Worm (Caenorhabditis elegans) whole organism, young adult: ENCODE measurements around the gene H08M01.1.

Experiments
- B0035.1 ChIP-seq: sonication (generic microtip); optimal IDR thresholded peaks from 2 replicates; lab custom pipeline; 2016; ENCODE audit warnings: missing genetic modification characterization, mild to moderate bottlenecking, missing compliant biosample characterization, missing genotype, missing genetic modification reagents
- B0261.1 ChIP-seq: sonication (generic microtip); optimal IDR thresholded peaks from 2 replicates; lab custom pipeline; 2016; ENCODE audit warnings: mild to moderate bottlenecking, missing genetic modification characterization, moderate library complexity, missing compliant biosample characterization
- C17E4.6 ChIP-seq: fragments of 200-800 bp; sonication (Bioruptor generic); IDR thresholded peaks from 2 replicates; pipeline ENCODE4 v1.3.6; 2022; ENCODE audit warnings: missing genetic modification reagents, missing genetic modification characterization, missing compliant biosample characterization
- F52B5.7 ChIP-seq: sonication (generic microtip); optimal IDR thresholded peaks from 2 replicates; lab custom pipeline; 2016; ENCODE audit warnings: mild to moderate bottlenecking, missing genetic modification characterization, missing compliant biosample characterization
- K12H6.12 ChIP-seq: fragments of 200-800 bp; sonication (Bioruptor generic); optimal IDR thresholded peaks from 2 replicates; lab custom pipeline; 2018; ENCODE audit warnings: mild to moderate bottlenecking, missing genetic modification characterization, missing compliant biosample characterization
- Y53G8AR.9 ChIP-seq: fragments of 200-800 bp; sonication (Bioruptor generic); conservative IDR thresholded peaks from 2 replicates; pipeline ENCODE4 v1.3.6; 2022; ENCODE audit warnings: missing genetic modification reagents, missing genetic modification characterization, missing compliant biosample characterization
- Y95B8A.8 ChIP-seq: fragments of 200-800 bp; sonication (Bioruptor generic); IDR thresholded peaks from 2 replicates; pipeline ENCODE4 v1.3.6; 2022; ENCODE audit warnings: missing genetic modification reagents, missing genetic modification characterization, missing compliant biosample characterization
- ZK185.1 ChIP-seq: sonication (generic microtip); optimal IDR thresholded peaks from 2 replicates; lab custom pipeline; 2016; ENCODE audit warnings: mild to moderate bottlenecking, missing genetic modification characterization, missing compliant biosample characterization; ENCODE audit not compliant: poor library complexity, severe bottlenecking
- ama-1 ChIP-seq, 3 experiments: fragments of 150-350 bp in 1 of 3; sonication (generic microtip) in 2 of 3; optimal IDR thresholded peaks; 2 replicates each; lab custom pipeline; 2014 to 2018; ENCODE audit warnings: missing biosample characterization in 2 of 3, missing genetic modification characterization in 2 of 3, missing genetic modification reagents in 2 of 3
- aptf-3 ChIP-seq: fragments of 200-800 bp; sonication (Bioruptor generic); IDR thresholded peaks from 2 replicates; pipeline ENCODE4 v1.3.6; 2022; ENCODE audit warnings: missing genetic modification characterization, missing compliant biosample characterization
- attf-5 ChIP-seq: fragments of 200-800 bp; sonication (Bioruptor generic); optimal IDR thresholded peaks from 2 replicates; lab custom pipeline; 2018; ENCODE audit warnings: mild to moderate bottlenecking, missing genetic modification characterization, missing compliant biosample characterization
- bed-1 ChIP-seq: fragments of 200-800 bp; sonication (Bioruptor generic); IDR thresholded peaks from 2 replicates; pipeline ENCODE4 v1.3.6; 2022; ENCODE audit warnings: missing genetic modification reagents, missing genetic modification characterization, missing compliant biosample characterization
- cebp-1 ChIP-seq, 2 experiments: fragments of 200-800 bp in 1 of 2; sonication (Bioruptor generic) in 1 of 2; sonication (generic microtip) in 1 of 2; IDR thresholded peaks in 1 of 2; optimal IDR thresholded peaks in 1 of 2; 2 replicates each; pipeline versions ENCODE4 v1.3.6 to Lab custom; 2017 to 2022; ENCODE audit warnings: missing compliant biosample characterization in 2 of 2, missing genetic modification characterization in 2 of 2, mild to moderate bottlenecking in 1 of 2, missing genetic modification reagents in 1 of 2, moderate library complexity in 1 of 2
- cebp-2 ChIP-seq: fragments of 200-800 bp; sonication (Bioruptor generic); IDR thresholded peaks from 2 replicates; pipeline ENCODE4 v1.3.6; 2022; ENCODE audit warnings: missing genetic modification characterization, missing compliant biosample characterization
- ceh-40 ChIP-seq: fragments of 200-800 bp; sonication (Bioruptor generic); IDR thresholded peaks from 2 replicates; pipeline ENCODE4 v1.3.6; 2022; ENCODE audit warnings: missing genetic modification characterization, missing compliant biosample characterization
- ceh-58 ChIP-seq: fragments of 200-800 bp; sonication (Bioruptor generic); IDR thresholded peaks from 2 replicates; pipeline ENCODE4 v1.3.6; 2022; ENCODE audit warnings: missing genetic modification characterization, missing compliant biosample characterization
- ceh-91 ChIP-seq: fragments of 200-800 bp; sonication (Bioruptor generic); IDR thresholded peaks from 2 replicates; pipeline ENCODE4 v1.3.6; 2022; ENCODE audit warnings: missing genetic modification reagents, missing genetic modification characterization, missing compliant biosample characterization
- die-1 ChIP-seq: sonication (generic microtip); optimal IDR thresholded peaks from 2 replicates; lab custom pipeline; 2016; ENCODE audit warnings: missing genotype, mild to moderate bottlenecking, missing genetic modification characterization, missing compliant biosample characterization
- dpff-1 ChIP-seq: sonication (generic microtip); optimal IDR thresholded peaks from 2 replicates; lab custom pipeline; 2017; ENCODE audit warnings: mild to moderate bottlenecking, missing genetic modification characterization, missing compliant biosample characterization
- egl-18 ChIP-seq: fragments of 200-800 bp; sonication (Bioruptor generic); IDR thresholded peaks from 2 replicates; pipeline ENCODE4 v1.3.6; 2022; ENCODE audit warnings: missing genetic modification reagents, missing genetic modification characterization, missing compliant biosample characterization
- egl-44 ChIP-seq: fragments of 200-800 bp; sonication (Bioruptor generic); IDR thresholded peaks from 2 replicates; pipeline ENCODE4 v1.3.6; 2022; ENCODE audit warnings: missing genetic modification reagents, missing genetic modification characterization, missing compliant biosample characterization
- egrh-3 ChIP-seq: fragments of 200-800 bp; sonication (Bioruptor generic); IDR thresholded peaks from 2 replicates; pipeline ENCODE4 v1.3.6; 2022; ENCODE audit warnings: missing genetic modification reagents, missing genetic modification characterization, missing compliant biosample characterization
- ets-4 ChIP-seq: fragments of 200-800 bp; sonication (Bioruptor generic); optimal IDR thresholded peaks from 2 replicates; lab custom pipeline; 2018; ENCODE audit warnings: mild to moderate bottlenecking, missing genetic modification characterization, missing compliant biosample characterization
- him-1 ChIP-seq: sonication (generic microtip); optimal IDR thresholded peaks from 2 replicates; lab custom pipeline; 2016; ENCODE audit warnings: missing genotype, missing genetic modification reagents, missing genetic modification characterization, missing compliant biosample characterization
- hlh-12 ChIP-seq: sonication (generic microtip); optimal IDR thresholded peaks from 2 replicates; lab custom pipeline; 2016; ENCODE audit warnings: missing genetic modification characterization, missing compliant biosample characterization
- hmg-20 ChIP-seq: fragments of 200-800 bp; sonication (Bioruptor generic); IDR thresholded peaks from 2 replicates; pipeline ENCODE4 v1.3.6; 2022; ENCODE audit warnings: missing genetic modification reagents, missing genetic modification characterization, missing compliant biosample characterization
- hrde-1 ChIP-seq: sonication (generic microtip); optimal IDR thresholded peaks from 2 replicates; lab custom pipeline; 2016; ENCODE audit warnings: missing genetic modification characterization, mild to moderate bottlenecking, missing compliant biosample characterization, moderate library complexity, missing genotype, missing genetic modification reagents, borderline replicate concordance
- lag-1 ChIP-seq: fragments of 200-800 bp; sonication (Bioruptor generic); IDR thresholded peaks from 2 replicates; pipeline ENCODE4 v1.3.6; 2022; ENCODE audit warnings: missing genetic modification reagents, missing genetic modification characterization, missing compliant biosample characterization
- let-607 ChIP-seq, 2 experiments: fragments of 200-800 bp in 1 of 2; sonication (Bioruptor generic) in 1 of 2; sonication (generic microtip) in 1 of 2; optimal IDR thresholded peaks; 2 replicates each; lab custom pipeline; 2016 to 2018; ENCODE audit warnings: mild to moderate bottlenecking in 2 of 2, missing compliant biosample characterization in 2 of 2, missing genetic modification characterization in 2 of 2, moderate library complexity in 2 of 2, missing genotype in 1 of 2
- lin-40 ChIP-seq: sonication (generic microtip); optimal IDR thresholded peaks from 2 replicates; lab custom pipeline; 2016; ENCODE audit warnings: missing genetic modification characterization, mild to moderate bottlenecking, missing compliant biosample characterization, missing genotype, missing genetic modification reagents
- lsl-1 ChIP-seq: fragments of 200-800 bp; sonication (Bioruptor generic); optimal IDR thresholded peaks from 2 replicates; lab custom pipeline; 2018; ENCODE audit warnings: mild to moderate bottlenecking, missing genetic modification characterization, moderate library complexity, missing compliant biosample characterization
- madf-3 ChIP-seq: fragments of 200-800 bp; sonication (Bioruptor generic); IDR thresholded peaks from 2 replicates; pipeline ENCODE4 v1.3.6; 2022; ENCODE audit warnings: missing genetic modification reagents, missing genetic modification characterization, missing compliant biosample characterization
- mes-4 ChIP-seq: sonication (generic microtip); optimal IDR thresholded peaks from 2 replicates; lab custom pipeline; 2016; ENCODE audit warnings: missing genotype, missing genetic modification characterization, missing compliant biosample characterization
- nhr-80 ChIP-seq: sonication (generic microtip); optimal IDR thresholded peaks from 2 replicates; lab custom pipeline; 2016; ENCODE audit warnings: missing genetic modification characterization, missing compliant biosample characterization
- rcor-1 ChIP-seq: fragments of 200-800 bp; sonication (Bioruptor generic); IDR thresholded peaks from 2 replicates; pipeline ENCODE4 v1.3.6; 2022; ENCODE audit warnings: missing genetic modification reagents, missing genetic modification characterization, missing compliant biosample characterization
- repo-1 ChIP-seq: sonication (generic microtip); optimal IDR thresholded peaks from 2 replicates; lab custom pipeline; 2017; ENCODE audit warnings: mild to moderate bottlenecking, missing genetic modification characterization, missing compliant biosample characterization
- rpc-1 ChIP-seq, 2 experiments: fragments of 150-350 bp in 1 of 2; sonication (generic microtip) in 1 of 2; optimal IDR thresholded peaks; 2 replicates each; lab custom pipeline; 2014 to 2018; ENCODE audit warnings: missing biosample characterization in 1 of 2, missing genetic modification characterization in 1 of 2, missing genetic modification reagents in 1 of 2, missing genotype in 1 of 2
- sea-2 ChIP-seq: fragments of 200-800 bp; sonication (Bioruptor generic); IDR thresholded peaks from 2 replicates; pipeline ENCODE4 v1.3.6; 2022; ENCODE audit warnings: missing genetic modification characterization, missing compliant biosample characterization
- snpc-1.1 ChIP-seq: sonication (generic microtip); optimal IDR thresholded peaks from 2 replicates; lab custom pipeline; 2017; ENCODE audit warnings: missing genetic modification characterization, mild to moderate bottlenecking, missing compliant biosample characterization, antibody characterized with exemption, moderate library complexity, missing genotype, missing genetic modification reagents; ENCODE audit not compliant: insufficient read depth
- somi-1 ChIP-seq: fragments of 200-800 bp; sonication (Bioruptor generic); optimal IDR thresholded peaks from 2 replicates; lab custom pipeline; 2018; ENCODE audit warnings: mild to moderate bottlenecking, missing genetic modification characterization, missing compliant biosample characterization
- tbx-9 ChIP-seq: sonication (generic microtip); optimal IDR thresholded peaks from 2 replicates; lab custom pipeline; 2016; ENCODE audit warnings: borderline replicate concordance, missing genetic modification characterization, inconsistent platforms, missing compliant biosample characterization
- unc-62 ChIP-seq: fragments of 150-350 bp; optimal IDR thresholded peaks from 2 replicates; lab custom pipeline; 2014; ENCODE audit warnings: missing biosample characterization, missing genetic modification reagents, missing genetic modification characterization
- ztf-18 ChIP-seq: sonication (generic microtip); optimal IDR thresholded peaks from 2 replicates; lab custom pipeline; 2016; ENCODE audit warnings: missing genotype, mild to moderate bottlenecking, missing genetic modification characterization, missing compliant biosample characterization
- ztf-22 ChIP-seq: fragments of 200-800 bp; sonication (Bioruptor generic); optimal IDR thresholded peaks from 2 replicates; lab custom pipeline; 2018; ENCODE audit warnings: mild to moderate bottlenecking, missing genetic modification characterization, moderate library complexity, missing compliant biosample characterization
- ztf-25 ChIP-seq: fragments of 200-800 bp; sonication (Bioruptor generic); IDR thresholded peaks from 2 replicates; pipeline ENCODE4 v1.3.6; 2022; ENCODE audit warnings: missing genetic modification reagents, missing genetic modification characterization, missing compliant biosample characterization
- ztf-26 ChIP-seq: sonication (generic microtip); optimal IDR thresholded peaks from 2 replicates; lab custom pipeline; 2017; ENCODE audit warnings: missing genetic modification characterization, missing compliant biosample characterization
- ztf-28 ChIP-seq: fragments of 200-800 bp; sonication (Bioruptor generic); IDR thresholded peaks from 2 replicates; pipeline ENCODE4 v1.3.6; 2022; ENCODE audit warnings: missing genetic modification reagents, missing genetic modification characterization, missing compliant biosample characterization
- ztf-6 ChIP-seq: fragments of 200-800 bp; sonication (Bioruptor generic); IDR thresholded peaks from 2 replicates; pipeline ENCODE4 v1.3.6; 2022; ENCODE audit warnings: missing genetic modification reagents, missing genetic modification characterization, missing compliant biosample characterization

H08M01.1 gene

ce11 chrIV:13788652-13789051, 47.5 kb downstream of the H08M01.1 start, which contains the start of the genes sas-6 and Y45F10D.7:
sas-6 (minus strand) TSS chrIV:13788731.
Y45F10D.7 (plus strand) TSS chrIV:13788907.
- TF ChIP-seq sea-2 (GFP tag; lab: Robert Waterston, UW): no peak
- TF ChIP-seq tbx-9 (tag; lab: Kevin White, UChicago): no peak
- TF ChIP-seq egrh-3: no peak
- TF ChIP-seq ztf-26 (tag; lab: Kevin White, UChicago): no peak
- no peak for TF ChIP-seq repo-1 (tag; lab: Kevin White, UChicago)
- TF ChIP-seq hmg-20: no peak
- TF ChIP-seq B0261.1 (tag; lab: Kevin White, UChicago): no peak
- TF ChIP-seq somi-1 (GFP tag; lab: Kevin White, UChicago): no peak
- TF ChIP-seq K12H6.12 (tag; lab: Kevin White, UChicago): no peak
- peak; percentile 23 for TF ChIP-seq ztf-18
- peak; percentile 6 for TF ChIP-seq lin-40 (tag; lab: Kevin White, UChicago)
- TF ChIP-seq cebp-2 (GFP tag; lab: Robert Waterston, UW): no peak
- TF ChIP-seq nhr-80 (tag; lab: Kevin White, UChicago): no peak
- no peak for TF ChIP-seq hlh-12 (tag; lab: Kevin White, UChicago)
- no peak for TF ChIP-seq him-1 (tag; lab: Kevin White, UChicago)
- TF ChIP-seq bed-1 (GFP tag; lab: Robert Waterston, UW): no peak
- no peak for TF ChIP-seq Y53G8AR.9 (GFP tag; lab: Robert Waterston, UW)
- no peak for TF ChIP-seq C17E4.6
- no peak for TF ChIP-seq egl-18
- TF ChIP-seq lag-1: no peak
- no peak for TF ChIP-seq dpff-1 (tag; lab: Kevin White, UChicago)
- no peak for TF ChIP-seq ets-4 (GFP tag; lab: Kevin White, UChicago)
- no peak for TF ChIP-seq ztf-25
- TF ChIP-seq ceh-91 (GFP tag; lab: Robert Waterston, UW): peak; percentile 31; the same call in 1 of the 2 replicates
- TF ChIP-seq let-607 (tag; optimal IDR thresholded peaks at IDR 0.05; lab: Kevin White, UChicago): no peak
- no peak for TF ChIP-seq ceh-58 (GFP tag; lab: Robert Waterston, UW)
- TF ChIP-seq ama-1 (optimal IDR thresholded peaks at IDR 0.05; lab: Kevin White, UChicago): no peak
- TF ChIP-seq ama-1 (GFP tag; optimal IDR thresholded peaks at IDR 0.05; lab: Kevin White, UChicago): no peak
- TF ChIP-seq Y95B8A.8 (GFP tag; lab: Robert Waterston, UW): no peak
- TF ChIP-seq rcor-1 (GFP tag; lab: Robert Waterston, UW): 0 out of 2 replicates have a peak, but pooled peaks have one; percentile 18
- no peak for TF ChIP-seq madf-3
- no peak for TF ChIP-seq ztf-6 (GFP tag; lab: Robert Waterston, UW)
- peak; percentile 91 for TF ChIP-seq lsl-1
- no peak for TF ChIP-seq B0035.1 (tag; lab: Kevin White, UChicago)
- TF ChIP-seq ceh-40: no peak
- TF ChIP-seq ZK185.1: peak; percentile 36
- TF ChIP-seq F52B5.7: no peak
- TF ChIP-seq die-1: no peak
- TF ChIP-seq cebp-1 (GFP tag; IDR thresholded peaks at IDR 0.05; lab: Robert Waterston, UW): no peak
- TF ChIP-seq cebp-1 (tag; optimal IDR thresholded peaks at IDR 0.05; lab: Kevin White, UChicago): peak; percentile 28
- peak; percentile 6 for TF ChIP-seq rpc-1 (optimal IDR thresholded peaks at IDR 0.05; lab: Kevin White, UChicago)
- TF ChIP-seq rpc-1 (tag; optimal IDR thresholded peaks at IDR 0.05; lab: Kevin White, UChicago): no peak
- no peak for TF ChIP-seq aptf-3
- TF ChIP-seq hrde-1 (tag; lab: Kevin White, UChicago): no peak
- no peak for TF ChIP-seq mes-4 (tag; lab: Kevin White, UChicago)
- no peak for TF ChIP-seq unc-62
- no peak for TF ChIP-seq ztf-28 (GFP tag; lab: Robert Waterston, UW)
- no peak for TF ChIP-seq ztf-22 (GFP tag; lab: Kevin White, UChicago)
- TF ChIP-seq snpc-1.1: no peak
- TF ChIP-seq attf-5 (GFP tag; lab: Kevin White, UChicago): peak; percentile 51
- TF ChIP-seq egl-44: no peak
